Worm (Caenorhabditis elegans): ENCODE data around the gene arrd-25.

The arrd-25 gene

ce11 chrX:14063830-14064229 is 30.2 kb downstream of the arrd-25 start (continued):
- TF ChIP-seq ceh-24 (tag; optimal IDR thresholded peaks at IDR 0.05) (peak; percentile 77), rnt-1 (tag; optimal IDR thresholded peaks at IDR 0.05) (peak; percentile 96), pag-3 (tag; optimal IDR thresholded peaks at IDR 0.05; ENCODE audit: borderline replicate concordance) (peak; percentile 89), ets-4 (tag; optimal IDR thresholded peaks at IDR 0.05) (peak; percentile 46), unc-86 (tag; optimal IDR thresholded peaks at IDR 0.05) (peak; percentile 90), hlh-30 (tag; optimal IDR thresholded peaks at IDR 0.05; ENCODE audit: insufficient read depth) (peak; percentile 81), pax-1 (tag; optimal IDR thresholded peaks at IDR 0.05) (no peak), K09A11.1 (tag; optimal IDR thresholded peaks at IDR 0.05; ENCODE audit: insufficient read depth) (peak; percentile 86), unc-55 (GFP tag; optimal IDR thresholded peaks at IDR 0.05) (peak; percentile 29), syd-9 (tag; optimal IDR thresholded peaks at IDR 0.05) (peak; percentile 91), unc-3 (GFP tag; conservative IDR thresholded peaks at IDR 0.05) (peak; percentile 94), unc-3 (tag; optimal IDR thresholded peaks at IDR 0.05) (peak; percentile 91), ceh-22 (tag; optimal IDR thresholded peaks at IDR 0.05) (no peak), hlh-13 (GFP tag; optimal IDR thresholded peaks at IDR 0.05) (peak; percentile 81), sox-2 (GFP tag; IDR thresholded peaks at IDR 0.05) (peak; percentile 94), ceh-31 (tag; optimal IDR thresholded peaks at IDR 0.05) (peak; percentile 89), ahr-1 (tag; optimal IDR thresholded peaks at IDR 0.05) (peak; percentile 87), ttx-3 (tag; optimal IDR thresholded peaks at IDR 0.05) (peak; percentile 91), elt-2 (tag; optimal IDR thresholded peaks at IDR 0.05) (peak; percentile 98), eyg-1 (tag; optimal IDR thresholded peaks at IDR 0.05) (peak; percentile 92), ceh-48 (tag; optimal IDR thresholded peaks at IDR 0.05) (peak; percentile 85), pha-2 (tag; optimal IDR thresholded peaks at IDR 0.05) (peak; percentile 93), ztf-16 (tag; optimal IDR thresholded peaks at IDR 0.05) (peak; percentile 89), unc-42 (tag; optimal IDR thresholded peaks at IDR 0.05) (peak; percentile 73), odd-2 (tag; optimal IDR thresholded peaks at IDR 0.05) (peak; percentile 65), sdc-2 (tag; optimal IDR thresholded peaks at IDR 0.05) (peak; percentile 91), ceh-2 (tag; optimal IDR thresholded peaks at IDR 0.05) (peak; percentile 82), ceh-30 (tag; optimal IDR thresholded peaks at IDR 0.05) (peak; percentile 57), hlh-8 (tag; optimal IDR thresholded peaks at IDR 0.05) (peak; percentile 81), ceh-18 (tag; optimal IDR thresholded peaks at IDR 0.05) (peak; percentile 94), tbx-7 (tag; optimal IDR thresholded peaks at IDR 0.05) (peak; percentile 67), ama-1 (optimal IDR thresholded peaks at IDR 0.05) (peak; percentile 61), fkh-10 (GFP tag; optimal IDR thresholded peaks at IDR 0.05) (peak; percentile 77), pha-4 (tag; optimal IDR thresholded peaks at IDR 0.05) (no peak), gmeb-2 (tag; optimal IDR thresholded peaks at IDR 0.05) (peak; percentile 89), che-1 (tag; optimal IDR thresholded peaks at IDR 0.05) (peak; percentile 92), ceh-45 (GFP tag; IDR thresholded peaks at IDR 0.05) (peak; percentile 89), ceh-9 (tag; optimal IDR thresholded peaks at IDR 0.05) (peak; percentile 94), ceh-14 (tag; optimal IDR thresholded peaks at IDR 0.05) (peak; percentile 90)

ce11 chrX:14067641-14068040 is 34.0 kb downstream of the arrd-25 start, which contains the start of gene lgc-21:
TSS of gene lgc-21 (minus strand) at chrX:14067984.
- no peak for TF ChIP-seq Y22D7AL.16 (tag; optimal IDR thresholded peaks at IDR 0.05)
- TF ChIP-seq fax-1 (tag; optimal IDR thresholded peaks at IDR 0.05) = no peak
- TF ChIP-seq tbx-2 (tag; optimal IDR thresholded peaks at IDR 0.05) = no peak
- TF ChIP-seq C08G9.2 (tag; optimal IDR thresholded peaks at IDR 0.05) = no peak

Data from whole organism, late embryonic.